Worm (Caenorhabditis elegans): ENCODE measurements around the gene wago-10.

The wago-10 gene

DNA sequence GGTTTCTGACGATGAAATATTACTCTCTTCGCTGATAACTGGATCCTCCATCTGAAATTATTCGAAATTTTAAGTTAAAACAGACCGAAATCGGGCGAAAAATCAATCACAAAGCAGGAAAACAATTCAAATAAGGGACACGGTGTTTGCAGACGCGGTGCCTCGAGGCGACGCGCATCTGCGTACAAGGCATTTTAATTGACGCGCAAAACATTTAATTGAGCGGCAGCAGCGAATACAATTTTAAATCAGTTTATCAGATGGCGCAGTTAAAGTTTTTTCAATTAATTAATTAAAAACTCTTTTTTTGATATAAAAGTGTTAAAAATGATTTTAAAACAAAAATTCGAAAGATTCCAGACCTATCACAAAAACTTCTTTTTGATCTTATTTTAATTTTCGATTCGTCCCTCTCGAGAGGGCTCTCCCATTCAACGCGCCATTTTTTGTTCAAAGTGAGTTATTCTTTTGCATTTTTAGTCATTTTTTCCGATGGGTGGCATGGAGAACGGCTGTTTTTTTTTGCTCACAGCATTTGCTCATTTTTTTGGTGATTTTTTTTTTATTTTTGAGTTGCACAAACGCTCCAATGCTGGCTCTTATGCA is 31.6 kb upstream of the wago-10 start, which contains the start of gene phf-10:
TSS of gene phf-10 (minus strand) at position 81 of the 606 bp plus-strand sequence.
- TF ChIP-seq rnt-1 (tag; optimal IDR thresholded peaks at IDR 0.05) (no peak), hpl-2 (GFP tag; optimal IDR thresholded peaks at IDR 0.05) (no peak), jun-1 (tag; optimal IDR thresholded peaks at IDR 0.05) (no peak), ceh-90 (tag; optimal IDR thresholded peaks at IDR 0.05) (no peak), ceh-63 (GFP tag; optimal IDR thresholded peaks at IDR 0.05) (no peak), snu-23 (GFP tag; optimal IDR thresholded peaks at IDR 0.05) (peak; percentile 56), vab-15 (tag; optimal IDR thresholded peaks at IDR 0.05) (no peak), sox-4 (tag; optimal IDR thresholded peaks at IDR 0.05) (no peak), C16A3.4 (tag; optimal IDR thresholded peaks at IDR 0.05) (peak; percentile 23), nhr-76 (tag; optimal IDR thresholded peaks at IDR 0.05) (no peak), blmp-1 (tag; optimal IDR thresholded peaks at IDR 0.05) (no peak), hlh-17 (GFP tag; optimal IDR thresholded peaks at IDR 0.05; ENCODE audit: borderline replicate concordance) (no peak), aly-2 (tag; optimal IDR thresholded peaks at IDR 0.05) (no peak), dpl-1 (GFP tag; optimal IDR thresholded peaks at IDR 0.05) (peak; percentile 36 to 75 (median 74)), ceh-88 (GFP tag; IDR thresholded peaks at IDR 0.05) (no peak), nhr-12 (tag; optimal IDR thresholded peaks at IDR 0.05) (no peak), lin-35 (GFP tag; optimal IDR thresholded peaks at IDR 0.05) (peak; percentile 34 to 79), C04F5.9 (tag; optimal IDR thresholded peaks at IDR 0.05) (no peak), efl-1 (optimal IDR thresholded peaks at IDR 0.05) (peak; percentile 16 to 76), efl-1 (GFP tag; optimal IDR thresholded peaks at IDR 0.05 in 1 of 2) (peak; percentile 75 to 97), fkh-8 (tag; optimal IDR thresholded peaks at IDR 0.05) (no peak), efl-3 (GFP tag; optimal IDR thresholded peaks at IDR 0.05) (no peak), unc-86 (tag; optimal IDR thresholded peaks at IDR 0.05) (no peak), tlp-1 (tag; optimal IDR thresholded peaks at IDR 0.05) (no peak), egl-13 (tag; optimal IDR thresholded peaks at IDR 0.05) (no peak), lir-3 (tag; optimal IDR thresholded peaks at IDR 0.05; ENCODE audit: poor library complexity) (no peak), irx-1 (tag; optimal IDR thresholded peaks at IDR 0.05) (no peak), pqm-1 (tag; optimal IDR thresholded peaks at IDR 0.05) (no peak), lin-13 (GFP tag; optimal IDR thresholded peaks at IDR 0.05) (no peak), lin-15B (tag; optimal IDR thresholded peaks at IDR 0.05) (no peak), unc-62 (GFP tag; optimal IDR thresholded peaks at IDR 0.05) (no peak), C34B4.2 (tag; optimal IDR thresholded peaks at IDR 0.05) (no peak), nhr-19 (GFP tag; conservative IDR thresholded peaks at IDR 0.05) (peak; percentile 15; the same call in 1 of the 2 replicates), unc-98 (GFP tag; IDR thresholded peaks at IDR 0.05) (no peak), skn-1 (tag; optimal IDR thresholded peaks at IDR 0.05) (no peak), mdl-1 (tag; optimal IDR thresholded peaks at IDR 0.05) (no peak), nhr-47 (tag; optimal IDR thresholded peaks at IDR 0.05) (peak; percentile 60), ets-5 (GFP tag; IDR thresholded peaks at IDR 0.05) (no peak), unc-130 (tag; optimal IDR thresholded peaks at IDR 0.05) (peak; percentile 19), nhr-237 (tag; optimal IDR thresholded peaks at IDR 0.05) (no peak), isw-1 (GFP tag; IDR thresholded peaks at IDR 0.05) (no peak; the same call in 1 of the 2 replicates), tbx-2 (tag; optimal IDR thresholded peaks at IDR 0.05) (peak; percentile 46), nhr-77 (tag; optimal IDR thresholded peaks at IDR 0.05) (no peak), elt-3 (tag; optimal IDR thresholded peaks at IDR 0.05) (no peak), lin-14 (GFP tag; optimal IDR thresholded peaks at IDR 0.05) (no peak), nhr-90 (tag; optimal IDR thresholded peaks at IDR 0.05; ENCODE audit: poor library complexity) (peak; percentile 18), xbp-1 (tag; optimal IDR thresholded peaks at IDR 0.05) (peak; percentile 35), nhr-85 (tag) (no peak), egl-27 (tag; optimal IDR thresholded peaks at IDR 0.05) (no peak), dsc-1 (tag; optimal IDR thresholded peaks at IDR 0.05) (peak; percentile 39), snpc-4 (tag; optimal IDR thresholded peaks at IDR 0.05) (peak; percentile 12), unc-30 (tag; optimal IDR thresholded peaks at IDR 0.05) (no peak), swsn-7 (tag; optimal IDR thresholded peaks at IDR 0.05) (peak; percentile 41)
